Worm (Caenorhabditis elegans): ENCODE results near the gene srd-46.
A peak's percentile ranks its signal among the peaks of the same experiment; 100 is the strongest.

The srd-46 gene

ce11 chrX:12343279-12343678 is 11.4 kb downstream of the srd-46 start, which contains the start of the genes nspc-9 and nspc-10:
nspc-9 (minus strand) TSS chrX:12343379.
nspc-10 (plus strand) TSS chrX:12343609.
- TF ChIP-seq pag-3 (tag; optimal IDR thresholded peaks at IDR 0.05; ENCODE audit: borderline replicate concordance, insufficient read depth) (no peak), fos-1 (tag; optimal IDR thresholded peaks at IDR 0.05) (no peak), xbp-1 (tag; optimal IDR thresholded peaks at IDR 0.05) (no peak), Y116A8C.19 (tag; optimal IDR thresholded peaks at IDR 0.05; ENCODE audit: borderline replicate concordance) (no peak), unc-86 (tag; optimal IDR thresholded peaks at IDR 0.05) (no peak), nhr-28 (tag; optimal IDR thresholded peaks at IDR 0.05) (no peak), unc-62 (GFP tag; optimal IDR thresholded peaks at IDR 0.05) (no peak), C34B4.2 (tag; optimal IDR thresholded peaks at IDR 0.05) (no peak), tbx-2 (tag; optimal IDR thresholded peaks at IDR 0.05) (no peak), ama-1 (optimal IDR thresholded peaks at IDR 0.05) (no peak), mab-9 (GFP tag; IDR thresholded peaks at IDR 0.05) (no peak)

DNA sequence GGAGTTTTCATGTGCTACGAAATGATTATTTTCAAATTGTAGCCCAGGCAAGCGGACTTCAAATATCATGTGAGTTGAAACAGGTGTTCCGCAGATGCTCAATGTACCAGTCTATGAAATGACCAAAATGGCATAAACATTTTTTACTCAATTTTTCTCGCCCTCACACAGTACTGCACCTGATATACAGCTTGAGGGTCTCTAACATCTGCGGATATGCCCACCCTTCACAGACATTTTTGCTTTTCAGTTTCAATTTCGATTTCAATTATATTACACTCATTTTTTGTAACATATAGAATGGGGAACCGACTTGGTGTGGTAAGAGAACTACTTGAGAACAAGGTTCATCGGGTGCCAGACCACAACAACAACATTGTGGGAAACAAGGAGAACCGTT is 14.8 kb downstream of the srd-46 start, which contains the start of gene F42F12.11:
Gene F42F12.11, plus strand, starts transcription at position 301 of the 400 bp plus-strand sequence.
- TF ChIP-seq unc-86 (tag; optimal IDR thresholded peaks at IDR 0.05), result no peak
- TF ChIP-seq nhr-28 (tag; optimal IDR thresholded peaks at IDR 0.05), result no peak
- no peak for TF ChIP-seq ztf-11 (tag; optimal IDR thresholded peaks at IDR 0.05)
- TF ChIP-seq zip-4 (GFP tag; optimal IDR thresholded peaks at IDR 0.05), result no peak
- no peak for TF ChIP-seq hpl-2 (GFP tag; optimal IDR thresholded peaks at IDR 0.05)
- no peak for TF ChIP-seq grh-1 (GFP tag; IDR thresholded peaks at IDR 0.05)
- no peak for TF ChIP-seq egl-13 (tag; optimal IDR thresholded peaks at IDR 0.05)
- no peak for TF ChIP-seq lir-3 (tag; optimal IDR thresholded peaks at IDR 0.05; ENCODE audit: poor library complexity)
- TF ChIP-seq swsn-7 (tag; optimal IDR thresholded peaks at IDR 0.05), result no peak
- TF ChIP-seq tlp-1 (tag; optimal IDR thresholded peaks at IDR 0.05), result no peak
- no peak for TF ChIP-seq nhr-19 (GFP tag; conservative IDR thresholded peaks at IDR 0.05)
- no peak for TF ChIP-seq mdl-1 (tag; optimal IDR thresholded peaks at IDR 0.05)
- TF ChIP-seq snu-23 (GFP tag; optimal IDR thresholded peaks at IDR 0.05), result no peak
- no peak for TF ChIP-seq ceh-63 (GFP tag; optimal IDR thresholded peaks at IDR 0.05)

DNA sequence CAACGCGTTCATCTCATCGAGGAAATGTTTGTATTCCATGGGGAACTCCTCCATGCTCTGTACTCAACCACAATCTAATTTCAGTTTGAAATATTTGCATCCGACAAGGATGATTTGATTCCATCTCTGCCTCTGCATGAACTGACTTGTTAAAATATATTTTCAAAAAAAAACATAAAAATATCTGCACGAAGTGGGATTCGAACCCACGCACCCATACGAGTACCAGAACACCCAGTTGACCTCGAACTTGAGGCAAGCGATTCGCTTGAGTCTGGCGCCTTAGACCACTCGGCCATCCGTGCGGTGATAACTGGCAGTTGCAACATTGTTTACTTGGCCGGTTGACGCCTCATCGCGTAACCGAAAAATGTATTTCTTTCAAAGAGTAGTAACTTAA is 15.9 kb downstream of the srd-46 start:
- TF ChIP-seq nhr-11 (tag; optimal IDR thresholded peaks at IDR 0.05) (no peak), ama-1 (optimal IDR thresholded peaks at IDR 0.05) (no peak), lin-13 (GFP tag; optimal IDR thresholded peaks at IDR 0.05) (no peak), efl-1 (optimal IDR thresholded peaks at IDR 0.05) (no peak), efl-1 (GFP tag; optimal IDR thresholded peaks at IDR 0.05 in 1 of 2) (peak in 1 of 2 experiments; percentile 76), tbx-2 (tag; optimal IDR thresholded peaks at IDR 0.05) (peak; percentile 6), elt-2 (tag; optimal IDR thresholded peaks at IDR 0.05) (no peak), ceh-63 (GFP tag; optimal IDR thresholded peaks at IDR 0.05) (no peak), aly-2 (tag; optimal IDR thresholded peaks at IDR 0.05) (no peak), ceh-8 (GFP tag; optimal IDR thresholded peaks at IDR 0.05) (no peak), C16A3.4 (tag; optimal IDR thresholded peaks at IDR 0.05) (peak; percentile 63), blmp-1 (tag; optimal IDR thresholded peaks at IDR 0.05) (no peak), swsn-7 (tag; optimal IDR thresholded peaks at IDR 0.05) (peak; percentile 22), fkh-10 (GFP tag; optimal IDR thresholded peaks at IDR 0.05) (no peak), mep-1 (tag; optimal IDR thresholded peaks at IDR 0.05) (peak; percentile 41), aha-1 (tag; optimal IDR thresholded peaks at IDR 0.05) (no peak), skn-1 (tag; optimal IDR thresholded peaks at IDR 0.05) (no peak), nhr-28 (tag; optimal IDR thresholded peaks at IDR 0.05) (no peak), C04F5.9 (tag; optimal IDR thresholded peaks at IDR 0.05) (no peak), C34B4.2 (tag; optimal IDR thresholded peaks at IDR 0.05) (no peak), lir-3 (tag; optimal IDR thresholded peaks at IDR 0.05; ENCODE audit: poor library complexity) (peak; percentile 52), unc-86 (tag; optimal IDR thresholded peaks at IDR 0.05) (no peak), efl-3 (GFP tag; optimal IDR thresholded peaks at IDR 0.05) (no peak), dsc-1 (tag; optimal IDR thresholded peaks at IDR 0.05) (no peak), sox-4 (tag; optimal IDR thresholded peaks at IDR 0.05) (no peak), nhr-19 (GFP tag; conservative IDR thresholded peaks at IDR 0.05) (peak; percentile 69), hlh-4 (tag; optimal IDR thresholded peaks at IDR 0.05) (no peak), sptf-1 (tag; optimal IDR thresholded peaks at IDR 0.05) (no peak), ceh-90 (tag; optimal IDR thresholded peaks at IDR 0.05) (no peak), lin-15B (tag; optimal IDR thresholded peaks at IDR 0.05) (no peak), pag-3 (tag; optimal IDR thresholded peaks at IDR 0.05; ENCODE audit: borderline replicate concordance, insufficient read depth) (no peak), jun-1 (tag; optimal IDR thresholded peaks at IDR 0.05) (no peak), nhr-84 (tag; optimal IDR thresholded peaks at IDR 0.05) (no peak), unc-130 (tag; optimal IDR thresholded peaks at IDR 0.05) (no peak), xbp-1 (tag; optimal IDR thresholded peaks at IDR 0.05) (peak; percentile 15), fos-1 (tag; optimal IDR thresholded peaks at IDR 0.05) (peak; percentile 6), lin-35 (GFP tag; optimal IDR thresholded peaks at IDR 0.05) (peak in 1 of 2 experiments; percentile 74), ceh-88 (GFP tag; IDR thresholded peaks at IDR 0.05) (no peak)
